In the genomic region with DNA sequence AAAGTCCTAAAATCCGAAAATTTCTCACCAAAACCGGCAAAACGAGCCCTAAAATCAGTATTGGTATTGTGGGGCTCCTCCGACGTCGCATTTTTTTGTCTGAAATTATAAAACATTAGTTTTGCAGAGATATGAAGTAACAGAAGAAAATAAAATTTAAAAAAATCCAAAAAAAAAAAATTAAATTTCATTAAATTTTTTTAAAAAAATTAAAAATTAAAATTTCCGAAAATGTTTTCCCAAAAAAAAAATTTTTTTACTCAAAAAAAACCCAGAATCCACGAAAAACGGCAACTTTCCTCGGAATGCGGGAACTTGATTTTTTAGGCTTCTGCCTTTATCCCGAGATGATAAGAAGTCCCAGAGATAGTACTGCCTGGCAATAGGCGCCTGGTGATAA, we compare ENCODE assay signal across 2 worm cellular contexts.
TF ChIP-seq lines count a peak whose summit lies in the region.

A gene (minus strand): TSS at position 101 of the 400 bp plus-strand sequence.

TF ChIP-seq in whole organism, L1 larva, 84 proteins besides CTCF, POLR2A, EP300 and RAD21:
- TF ChIP-seq lir-3 (tag; optimal IDR thresholded peaks at IDR 0.05; lab: Kevin White, UChicago; ENCODE audit: poor library complexity) (no peak), aha-1 (tag; optimal IDR thresholded peaks at IDR 0.05; lab: Kevin White, UChicago) (no peak), elt-2 (tag; optimal IDR thresholded peaks at IDR 0.05; lab: Kevin White, UChicago) (peak; percentile 31), unc-98 (GFP tag; IDR thresholded peaks at IDR 0.05; lab: Robert Waterston, UW) (no peak), C34B4.2 (tag; optimal IDR thresholded peaks at IDR 0.05; lab: Kevin White, UChicago) (no peak)

TF ChIP-seq in whole organism, late embryonic, 69 proteins besides CTCF, POLR2A, EP300 and RAD21:
- no peak for TF ChIP-seq ceh-48 (tag; optimal IDR thresholded peaks at IDR 0.05; lab: Kevin White, UChicago)
- peak; percentile 51 for TF ChIP-seq elt-2 (tag; optimal IDR thresholded peaks at IDR 0.05; lab: Kevin White, UChicago)
